Fruit fly (Drosophila melanogaster): ENCODE measurements around the gene tara.

DNA sequence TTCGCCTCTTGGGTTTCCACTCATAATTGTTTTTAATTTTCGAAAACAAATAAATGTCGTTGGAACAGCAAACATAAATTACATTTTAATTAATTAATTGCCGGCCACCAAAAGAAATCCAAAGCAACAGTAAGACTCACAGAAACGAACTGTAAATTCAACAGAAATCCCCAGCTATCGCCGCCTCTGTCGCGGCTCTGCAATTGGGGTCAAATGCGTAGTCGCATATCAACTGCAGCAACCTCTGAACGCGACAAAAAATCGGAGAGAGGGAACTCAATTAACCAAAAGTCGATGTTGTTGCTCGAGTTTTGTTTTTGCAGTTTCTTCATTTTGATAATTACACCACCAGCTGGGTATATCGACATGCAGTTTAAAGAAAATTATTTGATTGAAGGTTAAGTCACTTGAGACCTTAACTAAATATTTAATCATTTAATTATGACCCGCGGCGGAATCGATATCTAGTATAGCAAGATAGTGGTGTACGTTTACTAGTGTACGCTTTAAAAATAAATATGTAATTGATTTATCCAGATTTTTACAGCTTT lies 54.0 kb downstream of the tara start:
- TF ChIP-seq Hr3 (GFP tag; optimal IDR thresholded peaks at IDR 0.05) = no peak
- no peak for TF ChIP-seq NC2β (GFP tag; optimal IDR thresholded peaks at IDR 0.05)
- TF ChIP-seq CG6689 (GFP tag; IDR thresholded peaks at IDR 0.05) = no peak
- no peak for TF ChIP-seq kah (GFP tag; optimal IDR thresholded peaks at IDR 0.05)
